Worm (Caenorhabditis elegans) whole organism, L1 larva: ENCODE data around the gene sre-55.

Experiments
- aly-2 ChIP-seq: fragments of 150-350 bp; optimal IDR thresholded peaks from 2 replicates; lab custom pipeline; 2014; ENCODE audit warnings: missing biosample characterization, missing genetic modification characterization
- jun-1 ChIP-seq: fragments of 150-350 bp; optimal IDR thresholded peaks from 2 replicates; lab custom pipeline; 2014; ENCODE audit warnings: missing biosample characterization, missing genetic modification reagents, missing genetic modification characterization
- nhr-19 ChIP-seq: fragments of 200-800 bp; sonication (Bioruptor generic); conservative IDR thresholded peaks from 2 replicates; pipeline ENCODE4 v1.3.6; 2022; ENCODE audit warnings: missing genetic modification characterization, missing compliant biosample characterization
- nhr-84 ChIP-seq: sonication (generic microtip); optimal IDR thresholded peaks from 2 replicates; lab custom pipeline; 2017; ENCODE audit warnings: missing biosample characterization, missing genetic modification characterization

DNA sequence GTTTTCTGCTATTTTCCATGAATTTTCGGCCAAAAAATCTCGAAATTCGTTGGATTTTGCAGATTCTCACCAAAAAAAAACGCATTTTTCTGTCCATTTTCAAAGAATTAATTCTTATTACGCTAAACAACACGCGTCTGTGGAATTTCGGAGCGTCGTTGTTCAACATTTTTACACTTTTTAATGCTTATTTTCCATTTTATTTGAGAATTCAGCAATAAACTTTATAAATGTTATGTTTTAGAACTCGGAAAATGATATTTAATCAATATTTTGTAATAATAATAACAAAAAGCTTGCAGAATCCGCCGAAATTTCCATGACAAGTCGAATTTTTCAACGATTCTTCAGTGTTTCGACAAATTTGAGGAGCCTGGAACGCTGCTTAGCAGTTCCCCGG lies 48.7 kb upstream of the sre-55 start, which contains the start of gene ife-5:
- TF ChIP-seq nhr-19 (GFP tag; lab: Robert Waterston, UW) (no peak), jun-1 (tag; lab: Kevin White, UChicago) (no peak), aly-2 (tag; lab: Kevin White, UChicago) (no peak), nhr-84 (tag; lab: Kevin White, UChicago) (no peak)
